Worm (Caenorhabditis elegans) whole organism, L4 larva: ENCODE measurements around the gene cpr-2.

ENCODE experiments used
- F44E2.7 ChIP-seq: fragments of 200-800 bp; sonication (Bioruptor generic); IDR thresholded peaks from 2 replicates; pipeline ENCODE4 v2.1.2; 2022; ENCODE audit warnings: missing genetic modification characterization, missing compliant biosample characterization
- F49E8.2 ChIP-seq: sonication (generic microtip); optimal IDR thresholded peaks from 2 replicates; lab custom pipeline; 2016; ENCODE audit warnings: missing compliant biosample characterization, mild to moderate bottlenecking, missing genetic modification characterization, borderline replicate concordance
- aha-1 ChIP-seq: fragments of 150-350 bp; peaks from one replicate; lab custom pipeline; 2014; ENCODE audit warnings: missing biosample characterization, missing genetic modification characterization
- attf-4 ChIP-seq: sonication (generic microtip); optimal IDR thresholded peaks from 3 replicates; lab custom pipeline; 2017; ENCODE audit warnings: missing biosample characterization, missing genetic modification characterization
- ceh-32 ChIP-seq: sonication (generic microtip); optimal IDR thresholded peaks from 2 replicates; lab custom pipeline; 2016; ENCODE audit warnings: mild to moderate bottlenecking, missing genetic modification characterization, missing compliant biosample characterization; ENCODE audit not compliant: poor library complexity
- lir-3 ChIP-seq: sonication (generic microtip); optimal IDR thresholded peaks from 2 replicates; lab custom pipeline; 2016; ENCODE audit warnings: mild to moderate bottlenecking, missing genetic modification characterization, missing compliant biosample characterization
- nhr-76 ChIP-seq: fragments of 150-350 bp; optimal IDR thresholded peaks from 2 replicates; lab custom pipeline; 2014; ENCODE audit warnings: missing biosample characterization, missing genetic modification characterization
- sdz-12 ChIP-seq: fragments of 200-800 bp; sonication (Bioruptor generic); optimal IDR thresholded peaks from 2 replicates; lab custom pipeline; 2018; ENCODE audit warnings: mild to moderate bottlenecking, missing genetic modification characterization, missing compliant biosample characterization
- vab-7 ChIP-seq: fragments of 200-800 bp; sonication (Bioruptor generic); IDR thresholded peaks from 2 replicates; pipeline ENCODE4 v1.3.6; 2022; ENCODE audit warnings: missing genetic modification reagents, missing genetic modification characterization, missing compliant biosample characterization
- zip-11 ChIP-seq: fragments of 200-800 bp; sonication (Bioruptor generic); IDR thresholded peaks from 2 replicates; pipeline ENCODE4 v1.3.6; 2022; ENCODE audit warnings: missing genetic modification characterization, missing compliant biosample characterization

Gene cpr-2

DNA sequence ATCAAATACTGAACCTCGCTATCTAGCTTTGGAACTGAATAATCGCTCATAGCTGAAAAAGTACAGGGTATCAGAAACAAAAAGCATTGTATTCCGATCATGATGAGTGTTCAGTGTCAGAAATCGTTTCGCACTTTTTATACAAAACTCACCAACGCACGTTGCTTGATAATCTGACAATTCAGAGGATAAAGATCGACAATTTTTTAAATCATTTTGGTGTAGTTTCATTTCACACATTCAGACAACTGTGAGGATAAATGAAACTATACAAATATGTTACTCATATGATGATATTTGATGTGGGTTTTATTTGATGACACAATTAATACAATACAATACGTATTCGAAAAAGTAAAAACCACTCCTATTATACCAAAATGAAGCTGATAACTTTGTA is 50.9 kb downstream of the cpr-2 start, which contains the start of gene F57E7.2:
TSS of gene F57E7.2 (minus strand) at position 101 of the 400 bp plus-strand sequence.
- no peak for TF ChIP-seq aha-1 (tag; lab: Kevin White, UChicago)
- TF ChIP-seq nhr-76 (tag; lab: Kevin White, UChicago): no peak
- TF ChIP-seq F49E8.2 (tag; lab: Kevin White, UChicago): no peak
- TF ChIP-seq lir-3: no peak
- TF ChIP-seq attf-4: no peak
- no peak for TF ChIP-seq ceh-32 (tag; lab: Kevin White, UChicago)
- TF ChIP-seq sdz-12 (GFP tag; lab: Kevin White, UChicago): no peak
- TF ChIP-seq F44E2.7 (GFP tag; lab: Robert Waterston, UW): no peak
- TF ChIP-seq zip-11 (GFP tag; lab: Robert Waterston, UW): no peak
- TF ChIP-seq vab-7 (GFP tag; lab: Robert Waterston, UW): no peak
